Fruit fly (Drosophila melanogaster) S2 (cell line): ENCODE measurements around the gene CG17292.
A peak's percentile ranks its signal among the peaks of the same experiment; 100 is the strongest.

Experiments
- CG8478 ChIP-seq: fragments of >200 bp; optimal IDR thresholded peaks from 2 replicates; lab custom pipeline; 2018
- CTCF ChIP-seq, 2 experiments: fragments of >200 bp; optimal IDR thresholded peaks; 2 replicates each; lab custom pipeline; 2018

- TF ChIP-seq CTCF (optimal IDR thresholded peaks at IDR 0.05; lab: Kevin White, UChicago): no peak
- peak; percentile 23 for TF ChIP-seq CG8478 (lab: Kevin White, UChicago)
These were observed 48.0 kb downstream of the CG17292 start for dm6 chr2L:8418113-8418885.
